Worm (Caenorhabditis elegans) whole organism, L3 larva: ENCODE measurements around the gene F23D12.2.

Source experiments
- ZK546.5 ChIP-seq: sonication (generic microtip); optimal IDR thresholded peaks from 2 replicates; lab custom pipeline; 2017; ENCODE audit warnings: missing biosample characterization, missing genetic modification characterization
- ama-1 ChIP-seq: fragments of 150-350 bp; optimal IDR thresholded peaks from 2 replicates; lab custom pipeline; 2018
- ceh-16 ChIP-seq: sonication (generic microtip); optimal IDR thresholded peaks from 2 replicates; lab custom pipeline; 2017; ENCODE audit warnings: missing biosample characterization, missing genetic modification characterization
- ceh-28 ChIP-seq: fragments of 150-350 bp; optimal IDR thresholded peaks from 2 replicates; lab custom pipeline; 2014; ENCODE audit warnings: missing biosample characterization, missing genetic modification reagents, missing genetic modification characterization
- daf-12 ChIP-seq: fragments of 150-350 bp; optimal IDR thresholded peaks from 2 replicates; lab custom pipeline; 2014; ENCODE audit warnings: missing biosample characterization, missing genetic modification reagents, missing genetic modification characterization
- egl-27 ChIP-seq: sonication (generic microtip); optimal IDR thresholded peaks from 4 replicates; lab custom pipeline; 2017; ENCODE audit warnings: missing biosample characterization, missing genetic modification reagents, missing genetic modification characterization
- egl-5 ChIP-seq: fragments of 150-350 bp; optimal IDR thresholded peaks from 2 replicates; lab custom pipeline; 2017; ENCODE audit warnings: missing biosample characterization, missing genetic modification reagents, missing genetic modification characterization, inconsistent platforms
- elt-1 ChIP-seq: fragments of 150-350 bp; optimal IDR thresholded peaks from 2 replicates; lab custom pipeline; 2014; ENCODE audit warnings: missing biosample characterization, missing genetic modification characterization
- elt-2 ChIP-seq: sonication (generic microtip); optimal IDR thresholded peaks from 2 replicates; lab custom pipeline; 2016; ENCODE audit warnings: missing genetic modification reagents, mild to moderate bottlenecking, missing genetic modification characterization, missing compliant biosample characterization
- elt-3 ChIP-seq, 3 experiments: fragments of 150-350 bp in 1 of 3; sonication (generic microtip) in 2 of 3; optimal IDR thresholded peaks; 2 replicates in 2 of 3; 4 replicates in 1 of 3; lab custom pipeline; 2014 to 2017; ENCODE audit warnings: missing biosample characterization in 3 of 3, missing genetic modification characterization in 3 of 3
- eor-1 ChIP-seq, 2 experiments: fragments of 150-350 bp; optimal IDR thresholded peaks; 2 replicates each; lab custom pipeline; 2014 to 2018; ENCODE audit warnings: missing biosample characterization in 2 of 2, missing genetic modification characterization in 2 of 2
- fkh-10 ChIP-seq: sonication (generic microtip); optimal IDR thresholded peaks from 2 replicates; lab custom pipeline; 2017; ENCODE audit warnings: missing biosample characterization, missing genetic modification reagents, missing genetic modification characterization
- fkh-2 ChIP-seq: fragments of 150-350 bp; optimal IDR thresholded peaks from 2 replicates; lab custom pipeline; 2014; ENCODE audit warnings: missing biosample characterization, missing genetic modification reagents, missing genetic modification characterization
- fos-1 ChIP-seq: fragments of 150-350 bp; optimal IDR thresholded peaks from 2 replicates; lab custom pipeline; 2014; ENCODE audit warnings: missing biosample characterization, missing genetic modification characterization
- hmg-11 ChIP-seq: sonication (generic microtip); optimal IDR thresholded peaks from 2 replicates; lab custom pipeline; 2016; ENCODE audit warnings: missing genetic modification characterization, missing compliant biosample characterization
- jun-1 ChIP-seq: fragments of 150-350 bp; optimal IDR thresholded peaks from 2 replicates; lab custom pipeline; 2014; ENCODE audit warnings: missing biosample characterization, missing genetic modification reagents, missing genetic modification characterization
- lin-15B ChIP-seq: fragments of 150-350 bp; optimal IDR thresholded peaks from 2 replicates; lab custom pipeline; 2014; ENCODE audit warnings: missing biosample characterization, missing genetic modification characterization
- lin-39 ChIP-seq: fragments of 150-350 bp; optimal IDR thresholded peaks from 2 replicates; lab custom pipeline; 2018; ENCODE audit warnings: missing biosample characterization, missing genetic modification reagents, missing genetic modification characterization
- lsy-12 ChIP-seq: sonication (generic microtip); optimal IDR thresholded peaks from 2 replicates; lab custom pipeline; 2016; ENCODE audit warnings: mild to moderate bottlenecking, missing genetic modification characterization, missing compliant biosample characterization
- mdl-1 ChIP-seq: fragments of 150-350 bp; optimal IDR thresholded peaks from 2 replicates; lab custom pipeline; 2014; ENCODE audit warnings: missing biosample characterization, missing genetic modification characterization
- mml-1 ChIP-seq: fragments of 150-350 bp; sonication (generic microtip); optimal IDR thresholded peaks from 3 replicates; lab custom pipeline; 2014; ENCODE audit warnings: missing biosample characterization, missing genetic modification characterization
- nfya-1 ChIP-seq: sonication (generic microtip); optimal IDR thresholded peaks from 2 replicates; lab custom pipeline; 2017; ENCODE audit warnings: missing genetic modification characterization, mild to moderate bottlenecking, missing compliant biosample characterization, antibody characterized with exemption, moderate library complexity; ENCODE audit not compliant: insufficient read depth
- nhr-11 ChIP-seq: fragments of 150-350 bp; optimal IDR thresholded peaks from 2 replicates; lab custom pipeline; 2014; ENCODE audit warnings: missing biosample characterization, missing genetic modification characterization
- nhr-12 ChIP-seq: fragments of 150-350 bp; optimal IDR thresholded peaks from 2 replicates; lab custom pipeline; 2014; ENCODE audit warnings: missing biosample characterization, missing genetic modification characterization
- nhr-23 ChIP-seq: fragments of 150-350 bp; optimal IDR thresholded peaks from 2 replicates; lab custom pipeline; 2014; ENCODE audit warnings: missing biosample characterization, missing genetic modification reagents, missing genetic modification characterization
- nhr-237 ChIP-seq: fragments of 150-350 bp; optimal IDR thresholded peaks from 2 replicates; lab custom pipeline; 2014; ENCODE audit warnings: missing biosample characterization, missing genetic modification characterization
- nhr-28 ChIP-seq: fragments of 150-350 bp; optimal IDR thresholded peaks from 2 replicates; lab custom pipeline; 2014; ENCODE audit warnings: missing biosample characterization, missing genetic modification characterization
- nhr-43 ChIP-seq: sonication (generic microtip); optimal IDR thresholded peaks from 2 replicates; lab custom pipeline; 2016; ENCODE audit warnings: mild to moderate bottlenecking, missing genetic modification characterization, missing compliant biosample characterization; ENCODE audit not compliant: poor library complexity, severe bottlenecking
- nhr-67 ChIP-seq: fragments of 150-350 bp; optimal IDR thresholded peaks from 2 replicates; lab custom pipeline; 2014; ENCODE audit warnings: missing biosample characterization, missing genetic modification characterization
- nhr-77 ChIP-seq: fragments of 150-350 bp; optimal IDR thresholded peaks from 2 replicates; lab custom pipeline; 2014; ENCODE audit warnings: missing biosample characterization, missing genetic modification characterization
- pha-4 ChIP-seq: fragments of 150-350 bp; optimal IDR thresholded peaks from 2 replicates; lab custom pipeline; 2014; ENCODE audit warnings: missing biosample characterization, missing genetic modification reagents, missing genetic modification characterization
- pqm-1 ChIP-seq: fragments of 150-350 bp; optimal IDR thresholded peaks from 2 replicates; lab custom pipeline; 2017; ENCODE audit warnings: missing biosample characterization, missing genetic modification characterization, inconsistent platforms
- sea-2 ChIP-seq: fragments of 150-350 bp; sonication (generic microtip); optimal IDR thresholded peaks from 4 replicates; lab custom pipeline; 2014; ENCODE audit warnings: missing biosample characterization, missing genetic modification reagents, missing genetic modification characterization
- skn-1 ChIP-seq: fragments of 150-350 bp; optimal IDR thresholded peaks from 2 replicates; lab custom pipeline; 2014; ENCODE audit warnings: missing biosample characterization, missing genetic modification characterization
- tbx-2 ChIP-seq: sonication (generic microtip); optimal IDR thresholded peaks from 2 replicates; lab custom pipeline; 2016; ENCODE audit warnings: mild to moderate bottlenecking, missing genetic modification characterization, missing compliant biosample characterization
- unc-39 ChIP-seq: sonication (generic microtip); optimal IDR thresholded peaks from 4 replicates; lab custom pipeline; 2017; ENCODE audit warnings: missing biosample characterization, missing genetic modification characterization
- unc-62 ChIP-seq: fragments of 150-350 bp; sonication (generic microtip); optimal IDR thresholded peaks from 4 replicates; lab custom pipeline; 2014; ENCODE audit warnings: missing biosample characterization, missing genetic modification reagents, missing genetic modification characterization
- zag-1 ChIP-seq: fragments of 150-350 bp; optimal IDR thresholded peaks from 2 replicates; lab custom pipeline; 2014; ENCODE audit warnings: missing biosample characterization, missing genetic modification characterization
- ztf-4 ChIP-seq: fragments of 150-350 bp; optimal IDR thresholded peaks from 2 replicates; lab custom pipeline; 2014; ENCODE audit warnings: missing biosample characterization, missing genetic modification characterization

F23D12.2 gene

ce11 chrX:14421529-14421982 is at the start of gene F23D12.2:
Gene F23D12.2, minus strand, starts transcription at chrX:14421579.
- TF ChIP-seq ztf-4 (tag; lab: Kevin White, UChicago) (no peak), elt-1 (no peak), hmg-11 (tag; lab: Kevin White, UChicago) (no peak), unc-39 (tag; lab: Kevin White, UChicago) (no peak), daf-12 (no peak), sea-2 (GFP tag; lab: Kevin White, UChicago) (no peak), ceh-28 (tag; lab: Kevin White, UChicago) (no peak), egl-5 (tag; lab: Kevin White, UChicago) (no peak), egl-27 (no peak), nhr-67 (tag; lab: Kevin White, UChicago) (no peak), ZK546.5 (no peak), tbx-2 (tag; lab: Kevin White, UChicago) (no peak), fkh-10 (GFP tag; lab: Kevin White, UChicago) (no peak)

ce11 chrX:14470687-14471086 is 49.3 kb upstream of the F23D12.2 start, which contains the start of gene M163.10:
Gene M163.10, plus strand, starts transcription at chrX:14470987.
- TF ChIP-seq elt-1 (no peak), pha-4 (no peak), fkh-2 (tag; lab: Kevin White, UChicago) (no peak), lsy-12 (tag; lab: Kevin White, UChicago) (no peak), mml-1 (no peak), ama-1 (lab: Kevin White, UChicago) (no peak), jun-1 (no peak), nhr-11 (tag; lab: Kevin White, UChicago) (no peak), unc-39 (tag; lab: Kevin White, UChicago) (no peak), lin-39 (tag; lab: Kevin White, UChicago) (no peak), egl-27 (no peak), nhr-23 (tag; lab: Kevin White, UChicago) (no peak), nhr-12 (tag; lab: Kevin White, UChicago) (no peak), skn-1 (tag; lab: Kevin White, UChicago) (no peak), pqm-1 (tag; lab: Kevin White, UChicago) (no peak), mdl-1 (tag; lab: Kevin White, UChicago) (no peak), egl-5 (tag; lab: Kevin White, UChicago) (no peak), zag-1 (tag; lab: Kevin White, UChicago) (no peak), elt-3 (tag; optimal IDR thresholded peaks at IDR 0.05; lab: Kevin White, UChicago) (no peak)

ce11 chrX:14469284-14469683 is 47.9 kb upstream of the F23D12.2 start, which contains the start of gene M163.9:
Gene M163.9, plus strand, starts transcription at chrX:14469584.
- no peak for TF ChIP-seq nhr-237 (tag; lab: Kevin White, UChicago)
- TF ChIP-seq nhr-43 (tag; lab: Kevin White, UChicago) = no peak
- no peak for TF ChIP-seq fkh-2 (tag; lab: Kevin White, UChicago)
- TF ChIP-seq unc-62 (GFP tag; lab: Kevin White, UChicago) = no peak
- no peak for TF ChIP-seq zag-1 (tag; lab: Kevin White, UChicago)
- TF ChIP-seq hmg-11 (tag; lab: Kevin White, UChicago) = no peak
- no peak for TF ChIP-seq fkh-10 (GFP tag; lab: Kevin White, UChicago)
- TF ChIP-seq nhr-28 (tag; lab: Kevin White, UChicago) = no peak
- no peak for TF ChIP-seq lin-39 (tag; lab: Kevin White, UChicago)
- no peak for TF ChIP-seq egl-5 (tag; lab: Kevin White, UChicago)
- no peak for TF ChIP-seq elt-2
- TF ChIP-seq nhr-77 = no peak

- TF ChIP-seq eor-1 (tag; optimal IDR thresholded peaks at IDR 0.05; lab: Kevin White, UChicago) (no peak), elt-2 (no peak), fkh-2 (tag; lab: Kevin White, UChicago) (no peak), nfya-1 (tag; lab: Kevin White, UChicago) (no peak), skn-1 (tag; lab: Kevin White, UChicago) (no peak), elt-1 (no peak), lin-15B (tag; lab: Kevin White, UChicago) (no peak), nhr-12 (tag; lab: Kevin White, UChicago) (no peak), fos-1 (tag; lab: Kevin White, UChicago) (no peak), nhr-77 (no peak), ceh-16 (tag; lab: Kevin White, UChicago) (no peak), ama-1 (lab: Kevin White, UChicago) (no peak), daf-12 (no peak)
- TF ChIP-seq, all 47 proteins: peak for 0
Measured at ce11 chrX:14466532-14466931, 45.2 kb upstream of the F23D12.2 start, which contains the start of gene M163.21. Gene M163.21, plus strand, starts transcription at chrX:14466832.
